Worm (Caenorhabditis elegans) whole organism, dauer: ENCODE results near the gene C32D5.10.

Source experiments
- unc-62 ChIP-seq: sonication (generic microtip); optimal IDR thresholded peaks from 2 replicates; lab custom pipeline; 2017; ENCODE audit warnings: missing biosample characterization, missing genetic modification reagents, missing genetic modification characterization

The C32D5.10 gene

ce11 chrII:6351887-6352286, at the start of gene C32D5.10:
Gene C32D5.10 (minus strand): TSS chrII:6351987.
- no peak for TF ChIP-seq unc-62 (GFP tag; lab: Kevin White, UChicago)

- no peak for TF ChIP-seq unc-62 (GFP tag; lab: Kevin White, UChicago)
These were observed 46.6 kb upstream of the C32D5.10 start, which contains the start of gene zig-10 for ce11 chrII:6398406-6398805. Gene zig-10 (plus strand): TSS chrII:6398706.

ce11 chrII:6394037-6394436, 42.2 kb upstream of the C32D5.10 start:
- no peak for TF ChIP-seq unc-62 (GFP tag; lab: Kevin White, UChicago)

ce11 chrII:6391195-6391594, 39.4 kb upstream of the C32D5.10 start, which contains the start of gene F58F12.3:
Gene F58F12.3 (minus strand): TSS chrII:6391295.
- no peak for TF ChIP-seq unc-62 (GFP tag; lab: Kevin White, UChicago)

- TF ChIP-seq unc-62 (GFP tag; lab: Kevin White, UChicago): no peak
These were observed 36.1 kb upstream of the C32D5.10 start, which contains the start of gene F58F12.2 for ce11 chrII:6387937-6388336. Gene F58F12.2 (minus strand): TSS chrII:6388037.

- TF ChIP-seq unc-62 (GFP tag; lab: Kevin White, UChicago): no peak
These were observed 34.7 kb upstream of the C32D5.10 start, which contains the start of gene F58F12.4 for ce11 chrII:6386467-6386866. Gene F58F12.4 (plus strand): TSS chrII:6386767.

ce11 chrII:6383183-6383695, 31.5 kb upstream of the C32D5.10 start, which contains the start of gene F58F12.1:
Gene F58F12.1 (plus strand): TSS chrII:6383645.
- TF ChIP-seq unc-62 (GFP tag; lab: Kevin White, UChicago): no peak

ce11 chrII:6380866-6381265, 29.1 kb upstream of the C32D5.10 start, which contains the start of gene F58F12.12:
Gene F58F12.12 (plus strand): TSS chrII:6381166.
- TF ChIP-seq unc-62 (GFP tag; lab: Kevin White, UChicago): no peak

- no peak for TF ChIP-seq unc-62 (GFP tag; lab: Kevin White, UChicago)
These were observed 27.3 kb upstream of the C32D5.10 start for ce11 chrII:6379038-6379563.

ce11 chrII:6377381-6377948, 25.7 kb upstream of the C32D5.10 start:
- no peak for TF ChIP-seq unc-62 (GFP tag; lab: Kevin White, UChicago)

ce11 chrII:6376693-6377092, 24.9 kb upstream of the C32D5.10 start:
- no peak for TF ChIP-seq unc-62 (GFP tag; lab: Kevin White, UChicago)

ce11 chrII:6374646-6375045, 22.9 kb upstream of the C32D5.10 start:
- TF ChIP-seq unc-62 (GFP tag; lab: Kevin White, UChicago): no peak

- no peak for TF ChIP-seq unc-62 (GFP tag; lab: Kevin White, UChicago)
These were observed 21.6 kb upstream of the C32D5.10 start for ce11 chrII:6373361-6373760.

- TF ChIP-seq unc-62 (GFP tag; lab: Kevin White, UChicago): no peak
These were observed 19.2 kb upstream of the C32D5.10 start, which contains the start of gene lin-23 for ce11 chrII:6371003-6371402. Gene lin-23 (plus strand): TSS chrII:6371303.

- no peak for TF ChIP-seq unc-62 (GFP tag; lab: Kevin White, UChicago)
These were observed 18.3 kb upstream of the C32D5.10 start for ce11 chrII:6370110-6370509.

ce11 chrII:6366696-6367095, 14.9 kb upstream of the C32D5.10 start, which contains the start of gene ctsa-4.1:
Gene ctsa-4.1 (plus strand): TSS chrII:6366996.
- TF ChIP-seq unc-62 (GFP tag; lab: Kevin White, UChicago): no peak
